Worm (Caenorhabditis elegans) whole organism, L3 larva: Measurements from ENCODE around the gene srh-70.

Experiments
- ama-1 ChIP-seq: fragments of 150-350 bp; optimal IDR thresholded peaks from 2 replicates; lab custom pipeline; 2018
- ceh-16 ChIP-seq: sonication (generic microtip); optimal IDR thresholded peaks from 2 replicates; lab custom pipeline; 2017; ENCODE audit warnings: missing biosample characterization, missing genetic modification characterization
- ceh-9 ChIP-seq: sonication (generic microtip); optimal IDR thresholded peaks from 2 replicates; lab custom pipeline; 2018; ENCODE audit warnings: missing biosample characterization, missing genetic modification characterization
- egl-27 ChIP-seq: sonication (generic microtip); optimal IDR thresholded peaks from 4 replicates; lab custom pipeline; 2017; ENCODE audit warnings: missing biosample characterization, missing genetic modification reagents, missing genetic modification characterization
- egl-5 ChIP-seq: fragments of 150-350 bp; optimal IDR thresholded peaks from 2 replicates; lab custom pipeline; 2017; ENCODE audit warnings: missing biosample characterization, missing genetic modification reagents, missing genetic modification characterization, inconsistent platforms
- elt-2 ChIP-seq: sonication (generic microtip); optimal IDR thresholded peaks from 2 replicates; lab custom pipeline; 2016; ENCODE audit warnings: missing genetic modification reagents, mild to moderate bottlenecking, missing genetic modification characterization, missing compliant biosample characterization
- fkh-2 ChIP-seq: fragments of 150-350 bp; optimal IDR thresholded peaks from 2 replicates; lab custom pipeline; 2014; ENCODE audit warnings: missing biosample characterization, missing genetic modification reagents, missing genetic modification characterization
- jun-1 ChIP-seq: fragments of 150-350 bp; optimal IDR thresholded peaks from 2 replicates; lab custom pipeline; 2014; ENCODE audit warnings: missing biosample characterization, missing genetic modification reagents, missing genetic modification characterization
- nfya-1 ChIP-seq: sonication (generic microtip); optimal IDR thresholded peaks from 2 replicates; lab custom pipeline; 2017; ENCODE audit warnings: missing genetic modification characterization, mild to moderate bottlenecking, missing compliant biosample characterization, antibody characterized with exemption, moderate library complexity; ENCODE audit not compliant: insufficient read depth
- nhr-25 ChIP-seq: sonication (generic microtip); optimal IDR thresholded peaks from 2 replicates; lab custom pipeline; 2017; ENCODE audit warnings: missing biosample characterization, missing genetic modification characterization
- nhr-28 ChIP-seq: fragments of 150-350 bp; optimal IDR thresholded peaks from 2 replicates; lab custom pipeline; 2014; ENCODE audit warnings: missing biosample characterization, missing genetic modification characterization
- sea-2 ChIP-seq: fragments of 150-350 bp; sonication (generic microtip); optimal IDR thresholded peaks from 4 replicates; lab custom pipeline; 2014; ENCODE audit warnings: missing biosample characterization, missing genetic modification reagents, missing genetic modification characterization
- tbx-2 ChIP-seq: sonication (generic microtip); optimal IDR thresholded peaks from 2 replicates; lab custom pipeline; 2016; ENCODE audit warnings: mild to moderate bottlenecking, missing genetic modification characterization, missing compliant biosample characterization
- zag-1 ChIP-seq: fragments of 150-350 bp; optimal IDR thresholded peaks from 2 replicates; lab custom pipeline; 2014; ENCODE audit warnings: missing biosample characterization, missing genetic modification characterization
- ztf-11 ChIP-seq: fragments of 150-350 bp; optimal IDR thresholded peaks from 2 replicates; lab custom pipeline; 2014; ENCODE audit warnings: missing biosample characterization, missing genetic modification characterization

Gene srh-70

ce11 chrII:12473406-12473805 is 45.3 kb downstream of the srh-70 start, which contains the start of gene srg-17:
srg-17 (plus strand) TSS chrII:12473706.
- no peak for TF ChIP-seq ceh-9 (tag; lab: Kevin White, UChicago)
- TF ChIP-seq, all 47 proteins: peak for 0

DNA sequence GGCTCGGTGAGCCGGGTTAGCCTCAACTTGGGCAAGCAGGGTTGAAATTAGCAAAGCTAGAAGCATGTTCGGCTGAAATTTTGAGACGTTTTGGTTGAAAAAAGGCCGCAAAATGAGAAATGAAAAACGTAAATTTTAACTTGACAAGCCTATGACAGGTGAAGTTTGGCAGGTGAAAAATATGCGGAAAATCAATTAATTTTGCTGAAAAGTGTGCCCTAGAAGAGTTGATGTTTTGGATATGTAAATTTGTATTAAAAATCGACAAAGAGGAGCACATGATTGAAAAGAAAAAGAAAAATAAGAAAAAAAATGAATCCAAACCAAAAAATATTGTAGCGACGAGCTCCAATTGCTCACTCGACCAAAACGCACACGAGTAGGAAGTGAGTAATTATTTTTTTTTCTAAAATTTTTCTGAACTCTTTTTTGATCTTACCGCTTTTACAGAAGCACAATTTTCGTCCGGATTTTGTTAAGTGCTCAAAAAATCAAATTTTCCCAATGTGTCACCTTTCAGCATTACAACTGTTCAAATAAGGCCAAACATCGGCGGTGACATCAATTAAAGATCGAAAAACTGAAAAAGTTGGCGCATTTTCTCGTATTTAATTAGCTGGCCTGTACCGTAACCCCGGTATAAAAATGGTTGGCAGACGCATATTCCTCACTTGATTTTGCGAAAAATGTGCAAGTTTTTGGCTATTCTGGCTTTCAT is 47.4 kb downstream of the srh-70 start, which contains the start of the genes F15A4.5 and phat-8:
Gene F15A4.5 (minus strand): TSS at position 101 of the 718 bp plus-strand sequence.
Gene phat-8 (plus strand): TSS at position 668 of the 718 bp plus-strand sequence.
- TF ChIP-seq nhr-25 (tag; lab: Kevin White, UChicago) (no peak), nfya-1 (tag; lab: Kevin White, UChicago) (no peak), egl-27 (tag; lab: Kevin White, UChicago) (no peak), ceh-16 (tag; lab: Kevin White, UChicago) (no peak)

- TF ChIP-seq nhr-25 (tag; lab: Kevin White, UChicago): no peak
- no peak for TF ChIP-seq egl-5
- TF ChIP-seq nhr-28 (tag; lab: Kevin White, UChicago): no peak
- TF ChIP-seq ama-1 (lab: Kevin White, UChicago): no peak
- no peak for TF ChIP-seq zag-1 (tag; lab: Kevin White, UChicago)
- no peak for TF ChIP-seq tbx-2 (tag; lab: Kevin White, UChicago)
- TF ChIP-seq elt-2: no peak
- TF ChIP-seq egl-27 (tag; lab: Kevin White, UChicago): no peak
- TF ChIP-seq jun-1: no peak
- no peak for TF ChIP-seq sea-2 (GFP tag; lab: Kevin White, UChicago)
- no peak for TF ChIP-seq fkh-2 (tag; lab: Kevin White, UChicago)
- no peak for TF ChIP-seq ztf-11 (tag; lab: Kevin White, UChicago)
- TF ChIP-seq, all 47 proteins: peak for 0
Observed at ce11 chrII:12467047-12467446, 51.6 kb downstream of the srh-70 start, which contains the start of gene srg-16. srg-16 (plus strand) TSS chrII:12467133.
